Fruit fly (Drosophila melanogaster): Measurements from ENCODE around the gene Sulf1.

Gene Sulf1

dm6 chr3R:16339475-16339874 is at the start of gene Sulf1:
Sulf1 (minus strand) TSS chr3R:16339575.
- TF ChIP-seq CG1620 (GFP tag; optimal IDR thresholded peaks at IDR 0.05) = no peak
- TF ChIP-seq ovo (GFP tag; optimal IDR thresholded peaks at IDR 0.05) = no peak
- no peak for TF ChIP-seq toe (GFP tag; optimal IDR thresholded peaks at IDR 0.05)
- TF ChIP-seq kay (GFP tag; ENCODE audit: borderline replicate concordance) = no peak

dm6 chr3R:16389117-16389516 is 49.7 kb upstream of the Sulf1 start:
- TF ChIP-seq Mnt (GFP tag; optimal IDR thresholded peaks at IDR 0.05) = no peak
- TF ChIP-seq CG7045 (GFP tag; optimal IDR thresholded peaks at IDR 0.05) = no peak
- TF ChIP-seq bab1 (GFP tag; optimal IDR thresholded peaks at IDR 0.05) = no peak
- no peak for TF ChIP-seq CG11617 (GFP tag; optimal IDR thresholded peaks at IDR 0.05)
- no peak for TF ChIP-seq Clk (GFP tag; optimal IDR thresholded peaks at IDR 0.05)
- no peak for TF ChIP-seq CG33017 (tag; optimal IDR thresholded peaks at IDR 0.05)
- no peak for TF ChIP-seq Crg-1 (GFP tag; optimal IDR thresholded peaks at IDR 0.05)
- TF ChIP-seq CG12768 (GFP tag; optimal IDR thresholded peaks at IDR 0.05) = no peak

- TF ChIP-seq kay (GFP tag; ENCODE audit: borderline replicate concordance) (no peak), CG5204 (GFP tag; optimal IDR thresholded peaks at IDR 0.05) (no peak), CG33017 (tag; optimal IDR thresholded peaks at IDR 0.05) (no peak), Crg-1 (GFP tag; optimal IDR thresholded peaks at IDR 0.05) (no peak), CG7101 (tag; optimal IDR thresholded peaks at IDR 0.05) (no peak), CG7045 (GFP tag; optimal IDR thresholded peaks at IDR 0.05) (no peak), Hr96 (GFP tag; optimal IDR thresholded peaks at IDR 0.05) (no peak), CG12768 (GFP tag; optimal IDR thresholded peaks at IDR 0.05) (no peak), cic (GFP tag; optimal IDR thresholded peaks at IDR 0.05) (no peak)
These were observed 47.7 kb upstream of the Sulf1 start for dm6 chr3R:16387039-16387438.

dm6 chr3R:16385586-16385985 is 46.2 kb upstream of the Sulf1 start:
- TF ChIP-seq Mnt (GFP tag; optimal IDR thresholded peaks at IDR 0.05) (no peak), tj (GFP tag; optimal IDR thresholded peaks at IDR 0.05) (no peak), CG7101 (tag; optimal IDR thresholded peaks at IDR 0.05) (no peak), CG1620 (GFP tag; optimal IDR thresholded peaks at IDR 0.05) (no peak), CG11617 (GFP tag; optimal IDR thresholded peaks at IDR 0.05) (no peak), ovo (GFP tag; optimal IDR thresholded peaks at IDR 0.05) (no peak), CG12768 (GFP tag; optimal IDR thresholded peaks at IDR 0.05) (no peak)

dm6 chr3R:16374101-16374500 is 34.7 kb upstream of the Sulf1 start:
- TF ChIP-seq kay (GFP tag; ENCODE audit: borderline replicate concordance) = no peak
- TF ChIP-seq Hr96 (GFP tag; optimal IDR thresholded peaks at IDR 0.05) = no peak
- TF ChIP-seq cic (GFP tag; optimal IDR thresholded peaks at IDR 0.05) = no peak
- TF ChIP-seq Mnt (GFP tag; optimal IDR thresholded peaks at IDR 0.05) = no peak
- TF ChIP-seq cnc (optimal IDR thresholded peaks at IDR 0.05) = no peak
- TF ChIP-seq CG14711 (tag; optimal IDR thresholded peaks at IDR 0.05) = no peak
- TF ChIP-seq CG1620 (GFP tag; optimal IDR thresholded peaks at IDR 0.05) = no peak
- TF ChIP-seq CG7101 (tag; optimal IDR thresholded peaks at IDR 0.05) = no peak
- no peak for TF ChIP-seq toe (GFP tag; optimal IDR thresholded peaks at IDR 0.05)
- no peak for TF ChIP-seq tj (GFP tag; optimal IDR thresholded peaks at IDR 0.05)
- TF ChIP-seq Crg-1 (GFP tag; optimal IDR thresholded peaks at IDR 0.05) = no peak
- no peak for TF ChIP-seq CG12768 (GFP tag; optimal IDR thresholded peaks at IDR 0.05)
- no peak for TF ChIP-seq pad (GFP tag; optimal IDR thresholded peaks at IDR 0.05)
- TF ChIP-seq Clk (GFP tag; optimal IDR thresholded peaks at IDR 0.05) = no peak
- no peak for TF ChIP-seq CG33017 (tag; optimal IDR thresholded peaks at IDR 0.05)
- no peak for TF ChIP-seq bab1 (GFP tag; optimal IDR thresholded peaks at IDR 0.05)

- TF ChIP-seq CG1620 (GFP tag; optimal IDR thresholded peaks at IDR 0.05) = no peak
- no peak for TF ChIP-seq pad (GFP tag; optimal IDR thresholded peaks at IDR 0.05)
- TF ChIP-seq cnc (optimal IDR thresholded peaks at IDR 0.05) = no peak
- TF ChIP-seq cic (GFP tag; optimal IDR thresholded peaks at IDR 0.05) = no peak
- TF ChIP-seq CG12768 (GFP tag; optimal IDR thresholded peaks at IDR 0.05) = no peak
- no peak for TF ChIP-seq CG5204 (GFP tag; optimal IDR thresholded peaks at IDR 0.05)
- TF ChIP-seq Mnt (GFP tag; optimal IDR thresholded peaks at IDR 0.05) = no peak
- no peak for TF ChIP-seq CG33017 (tag; optimal IDR thresholded peaks at IDR 0.05)
- no peak for TF ChIP-seq CG14711 (tag; optimal IDR thresholded peaks at IDR 0.05)
- TF ChIP-seq toe (GFP tag; optimal IDR thresholded peaks at IDR 0.05) = no peak
- TF ChIP-seq Clk (GFP tag; optimal IDR thresholded peaks at IDR 0.05) = no peak
- TF ChIP-seq Crg-1 (GFP tag; optimal IDR thresholded peaks at IDR 0.05) = no peak
- TF ChIP-seq kay (GFP tag; ENCODE audit: borderline replicate concordance) = no peak
- TF ChIP-seq ovo (GFP tag; optimal IDR thresholded peaks at IDR 0.05) = no peak
- TF ChIP-seq CG7045 (GFP tag; optimal IDR thresholded peaks at IDR 0.05) = no peak
These were observed 31.1 kb upstream of the Sulf1 start, which contains the start of gene CG10317 for dm6 chr3R:16370433-16370832. CG10317 (minus strand) TSS chr3R:16370533.

- TF ChIP-seq cic (GFP tag; optimal IDR thresholded peaks at IDR 0.05) (no peak), CG7101 (tag; optimal IDR thresholded peaks at IDR 0.05) (no peak), CG1620 (GFP tag; optimal IDR thresholded peaks at IDR 0.05) (no peak), toe (GFP tag; optimal IDR thresholded peaks at IDR 0.05) (no peak), CG7045 (GFP tag; optimal IDR thresholded peaks at IDR 0.05) (no peak), CG11617 (GFP tag; optimal IDR thresholded peaks at IDR 0.05) (no peak), Mnt (GFP tag; optimal IDR thresholded peaks at IDR 0.05) (no peak), pad (GFP tag; optimal IDR thresholded peaks at IDR 0.05) (no peak), tj (GFP tag; optimal IDR thresholded peaks at IDR 0.05) (no peak), cnc (optimal IDR thresholded peaks at IDR 0.05) (no peak), Crg-1 (GFP tag; optimal IDR thresholded peaks at IDR 0.05) (no peak), Clk (GFP tag; optimal IDR thresholded peaks at IDR 0.05) (no peak), CG5204 (GFP tag; optimal IDR thresholded peaks at IDR 0.05) (no peak), kay (GFP tag; ENCODE audit: borderline replicate concordance) (no peak), CG33017 (tag; optimal IDR thresholded peaks at IDR 0.05) (no peak), CG12768 (GFP tag; optimal IDR thresholded peaks at IDR 0.05) (no peak), bab1 (GFP tag; optimal IDR thresholded peaks at IDR 0.05) (no peak), Hr96 (GFP tag; optimal IDR thresholded peaks at IDR 0.05) (no peak), ovo (GFP tag; optimal IDR thresholded peaks at IDR 0.05) (no peak)
These were observed 28.9 kb upstream of the Sulf1 start, which contains the start of gene js for dm6 chr3R:16368288-16368687. js (minus strand) TSS chr3R:16368306.

Data from whole organism, adult.